Worm (Caenorhabditis elegans): Measurements from ENCODE around the gene hot-6.

- TF ChIP-seq tab-1 (GFP tag; IDR thresholded peaks at IDR 0.05) (no peak), klf-2 (GFP tag; conservative IDR thresholded peaks at IDR 0.05) (no peak)
Measured at ce11 chrV:11053827-11054226, 31.1 kb upstream of the hot-6 start, which contains the start of gene T04C12.7.
